Fruit fly (Drosophila melanogaster) whole organism, pupa: ENCODE data around the gene RpS14b.

Experiments
- CG10348 ChIP-seq: fragments of 200-800 bp; sonication (Bioruptor generic); IDR thresholded peaks from 2 replicates; pipeline ENCODE4 v1.3.6; 2022; ENCODE audit warnings: missing biosample characterization, missing genetic modification characterization
- CG12605 ChIP-seq: fragments of 200-800 bp; sonication (Bioruptor generic); IDR thresholded peaks from 2 replicates; pipeline ENCODE4 v1.3.6; 2022; ENCODE audit warnings: missing biosample characterization, missing genetic modification characterization
- CG13204 ChIP-seq: fragments of 200-800 bp; sonication (Bioruptor generic); optimal IDR thresholded peaks from 2 replicates; lab custom pipeline; 2018; ENCODE audit warnings: missing biosample characterization, mild to moderate bottlenecking, missing genetic modification characterization, moderate library complexity
- CG14655 ChIP-seq: fragments of 200-800 bp; sonication (Bioruptor generic); optimal IDR thresholded peaks from 3 replicates; lab custom pipeline; 2017; ENCODE audit warnings: mild to moderate bottlenecking, missing biosample characterization, missing genetic modification reagents, missing genetic modification characterization
- CG15710 ChIP-seq: fragments of 200-800 bp; sonication (Bioruptor generic); optimal IDR thresholded peaks from 2 replicates; lab custom pipeline; 2018; ENCODE audit warnings: missing biosample characterization, mild to moderate bottlenecking, missing genetic modification characterization, moderate library complexity
- CG17806 ChIP-seq: fragments of 200-800 bp; sonication (Bioruptor generic); optimal IDR thresholded peaks from 2 replicates; lab custom pipeline; 2018; ENCODE audit warnings: missing biosample characterization, mild to moderate bottlenecking, missing genetic modification characterization, moderate library complexity
- CG32121 ChIP-seq: fragments of 200-800 bp; sonication (Bioruptor generic); IDR thresholded peaks from 2 replicates; pipeline ENCODE4 v1.3.6; 2022; ENCODE audit warnings: missing biosample characterization, missing genetic modification characterization
- CG34367 ChIP-seq: fragments of 200-800 bp; sonication (Bioruptor generic); optimal IDR thresholded peaks from 2 replicates; lab custom pipeline; 2018; ENCODE audit warnings: missing biosample characterization, mild to moderate bottlenecking, missing genetic modification characterization
- CG4496 ChIP-seq: fragments of 200-800 bp; sonication (Bioruptor generic); IDR thresholded peaks from 3 replicates; pipeline ENCODE4 v1.3.6; 2022; ENCODE audit warnings: missing biosample characterization, missing genetic modification characterization
- CG8159 ChIP-seq: fragments of 200-800 bp; sonication (Bioruptor generic); optimal IDR thresholded peaks from 3 replicates; lab custom pipeline; 2018; ENCODE audit warnings: missing biosample characterization, mild to moderate bottlenecking, missing genetic modification characterization, moderate library complexity
- CG8301 ChIP-seq: fragments of 200-800 bp; sonication (Bioruptor generic); optimal IDR thresholded peaks from 2 replicates; lab custom pipeline; 2018; ENCODE audit warnings: missing biosample characterization, mild to moderate bottlenecking, missing genetic modification characterization
- CG9948 ChIP-seq: fragments of 200-800 bp; sonication (Bioruptor generic); optimal IDR thresholded peaks from 2 replicates; lab custom pipeline; 2018; ENCODE audit warnings: missing biosample characterization, mild to moderate bottlenecking, missing genetic modification characterization, moderate library complexity
- D1 ChIP-seq: fragments of 200-800 bp; sonication (Bioruptor generic); optimal IDR thresholded peaks from 2 replicates; lab custom pipeline; 2018; ENCODE audit warnings: missing biosample characterization, mild to moderate bottlenecking, missing genetic modification characterization, moderate library complexity
- EcR ChIP-seq: fragments of 200-800 bp; sonication (Bioruptor generic); optimal IDR thresholded peaks from 3 replicates; lab custom pipeline; 2019; ENCODE audit warnings: missing biosample characterization, missing genetic modification characterization, mild to moderate bottlenecking, moderate library complexity, missing genetic modification reagents
- Ets98B ChIP-seq: fragments of 200-800 bp; sonication (Bioruptor generic); IDR thresholded peaks from 2 replicates; pipeline ENCODE4 v1.3.6; 2022; ENCODE audit warnings: missing biosample characterization, missing genetic modification characterization
- Pif1A ChIP-seq: fragments of 200-800 bp; sonication (Bioruptor generic); optimal IDR thresholded peaks from 3 replicates; lab custom pipeline; 2016; ENCODE audit warnings: missing biosample characterization, missing genetic modification characterization
- Pif1B ChIP-seq: fragments of 200-800 bp; sonication (Bioruptor generic); optimal IDR thresholded peaks from 3 replicates; lab custom pipeline; 2016; ENCODE audit warnings: missing biosample characterization, missing genetic modification characterization
- Snoo ChIP-seq: fragments of 200-800 bp; sonication (Bioruptor generic); optimal IDR thresholded peaks from 3 replicates; lab custom pipeline; 2017; ENCODE audit warnings: missing biosample characterization, mild to moderate bottlenecking, missing genetic modification characterization, inconsistent platforms
- fd96Ca ChIP-seq: fragments of 200-800 bp; sonication (Bioruptor generic); IDR thresholded peaks from 3 replicates; pipeline ENCODE4 v1.3.6; 2022; ENCODE audit warnings: missing biosample characterization, missing genetic modification characterization
- gl ChIP-seq: fragments of 200-800 bp; sonication (Bioruptor generic); optimal IDR thresholded peaks from 2 replicates; lab custom pipeline; 2018; ENCODE audit warnings: missing biosample characterization, mild to moderate bottlenecking, missing genetic modification characterization
- rn ChIP-seq: fragments of 200-800 bp; sonication (Bioruptor generic); IDR thresholded peaks from 2 replicates; pipeline ENCODE4 v1.3.6; 2022; ENCODE audit warnings: missing biosample characterization, missing genetic modification characterization

The RpS14b gene

DNA sequence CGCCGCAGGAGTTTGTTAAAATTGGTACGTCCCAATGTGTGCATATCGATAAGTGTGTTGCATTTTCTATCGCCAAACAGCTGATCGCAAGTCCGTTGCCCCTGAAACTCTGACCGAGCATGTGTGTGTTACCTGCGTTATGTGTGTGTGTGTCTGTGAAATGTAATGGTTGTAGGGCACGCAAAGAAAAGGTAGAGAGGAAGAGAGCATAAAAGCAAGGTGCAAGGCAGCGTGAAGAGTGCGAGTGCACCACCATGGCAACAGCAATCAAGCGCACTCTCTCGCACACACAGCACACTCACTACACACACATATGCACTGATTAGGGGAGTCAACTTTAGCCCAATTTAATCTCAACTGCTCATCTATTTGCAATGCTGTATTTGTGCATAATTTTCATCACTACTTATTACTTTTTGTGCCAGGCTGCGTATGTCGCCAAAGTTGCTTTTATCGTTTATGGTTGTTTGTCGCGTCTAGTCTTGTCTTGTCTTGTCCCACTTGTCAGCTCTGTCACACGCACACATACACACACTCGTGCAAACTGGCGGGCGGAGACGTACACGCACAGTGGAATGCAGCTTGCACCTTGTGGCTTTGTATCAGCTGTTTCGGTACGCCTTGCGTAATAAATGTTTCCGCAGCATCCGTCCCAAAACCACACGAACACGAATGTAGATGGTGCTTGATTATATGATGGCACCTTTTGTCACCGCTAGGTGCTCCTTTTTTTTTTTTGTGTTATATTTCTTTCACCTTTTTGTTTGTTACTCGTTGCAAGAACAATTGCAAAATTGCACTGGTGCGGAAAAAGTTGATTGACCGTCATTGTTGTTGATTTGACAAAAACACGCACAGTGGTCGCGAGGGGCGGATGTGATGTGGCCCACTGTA, 3.1 kb downstream of the RpS14b start:
- TF ChIP-seq EcR (GFP tag; lab: Kevin White, UChicago) (peak; percentile 91), CG9948 (tag; lab: Kevin White, UChicago) (peak; percentile 75), Snoo (tag; lab: Kevin White, UChicago) (peak; percentile 79), CG15710 (peak; percentile 75), CG10348 (GFP tag; lab: Robert Waterston, UW) (peak; percentile 47), CG32121 (GFP tag; lab: Robert Waterston, UW) (peak; percentile 82), CG12605 (GFP tag; lab: Robert Waterston, UW) (no peak; the same call in 1 of the 2 replicates), CG14655 (GFP tag; lab: Kevin White, UChicago) (peak; percentile 90), CG13204 (no peak), Pif1A (GFP tag; lab: Kevin White, UChicago) (peak; percentile 87), gl (tag; lab: Kevin White, UChicago) (no peak), rn (GFP tag; lab: Robert Waterston, UW) (peak; percentile 34; the same call in 1 of the 2 replicates), fd96Ca (GFP tag; lab: Robert Waterston, UW) (peak; percentile 85), CG8159 (tag; lab: Kevin White, UChicago) (peak; percentile 83), CG8301 (tag; lab: Kevin White, UChicago) (peak; percentile 84), CG17806 (tag; lab: Kevin White, UChicago) (peak; percentile 54), CG34367 (tag; lab: Kevin White, UChicago) (peak; percentile 64), CG4496 (no peak; the same call in 1 of the 3 replicates), Ets98B (GFP tag; lab: Robert Waterston, UW) (peak; percentile 55; the same call in 1 of the 2 replicates), Pif1B (peak; percentile 65), D1 (tag; lab: Kevin White, UChicago) (no peak)
- TF ChIP-seq, all 21 proteins: peak for 16

DNA sequence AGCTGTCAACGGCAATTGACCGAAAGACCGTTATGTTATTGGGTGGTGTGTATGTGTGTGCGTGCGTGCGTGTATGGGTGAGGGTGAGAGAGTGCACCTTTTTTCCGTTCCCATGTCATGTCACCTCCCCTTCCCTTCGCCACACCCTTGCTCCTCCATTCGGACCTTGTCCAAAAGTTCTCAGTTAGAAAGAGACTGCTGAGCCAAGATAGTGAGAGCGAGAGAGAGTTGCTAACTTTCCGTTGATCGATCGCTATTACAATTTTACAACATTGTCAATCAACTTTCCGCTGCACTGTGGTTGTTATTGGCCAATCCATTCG, 3.7 kb downstream of the RpS14b start:
- no peak for TF ChIP-seq CG13204
- TF ChIP-seq Snoo (tag; lab: Kevin White, UChicago) = no peak
- no peak for TF ChIP-seq CG8159 (tag; lab: Kevin White, UChicago)
- TF ChIP-seq CG17806 (tag; lab: Kevin White, UChicago) = no peak
- no peak for TF ChIP-seq CG4496
- no peak for TF ChIP-seq CG10348 (GFP tag; lab: Robert Waterston, UW)
- no peak for TF ChIP-seq fd96Ca (GFP tag; lab: Robert Waterston, UW)
- TF ChIP-seq Pif1A (GFP tag; lab: Kevin White, UChicago) = no peak
- no peak for TF ChIP-seq rn (GFP tag; lab: Robert Waterston, UW)
- no peak for TF ChIP-seq CG34367 (tag; lab: Kevin White, UChicago)
- TF ChIP-seq CG9948 (tag; lab: Kevin White, UChicago) = no peak
- TF ChIP-seq CG32121 (GFP tag; lab: Robert Waterston, UW) = no peak

dm6 chrX:7944151-7944713, 9.5 kb downstream of the RpS14b start:
- TF ChIP-seq CG13204 = peak; percentile 9
- no peak for TF ChIP-seq EcR (GFP tag; lab: Kevin White, UChicago)

DNA sequence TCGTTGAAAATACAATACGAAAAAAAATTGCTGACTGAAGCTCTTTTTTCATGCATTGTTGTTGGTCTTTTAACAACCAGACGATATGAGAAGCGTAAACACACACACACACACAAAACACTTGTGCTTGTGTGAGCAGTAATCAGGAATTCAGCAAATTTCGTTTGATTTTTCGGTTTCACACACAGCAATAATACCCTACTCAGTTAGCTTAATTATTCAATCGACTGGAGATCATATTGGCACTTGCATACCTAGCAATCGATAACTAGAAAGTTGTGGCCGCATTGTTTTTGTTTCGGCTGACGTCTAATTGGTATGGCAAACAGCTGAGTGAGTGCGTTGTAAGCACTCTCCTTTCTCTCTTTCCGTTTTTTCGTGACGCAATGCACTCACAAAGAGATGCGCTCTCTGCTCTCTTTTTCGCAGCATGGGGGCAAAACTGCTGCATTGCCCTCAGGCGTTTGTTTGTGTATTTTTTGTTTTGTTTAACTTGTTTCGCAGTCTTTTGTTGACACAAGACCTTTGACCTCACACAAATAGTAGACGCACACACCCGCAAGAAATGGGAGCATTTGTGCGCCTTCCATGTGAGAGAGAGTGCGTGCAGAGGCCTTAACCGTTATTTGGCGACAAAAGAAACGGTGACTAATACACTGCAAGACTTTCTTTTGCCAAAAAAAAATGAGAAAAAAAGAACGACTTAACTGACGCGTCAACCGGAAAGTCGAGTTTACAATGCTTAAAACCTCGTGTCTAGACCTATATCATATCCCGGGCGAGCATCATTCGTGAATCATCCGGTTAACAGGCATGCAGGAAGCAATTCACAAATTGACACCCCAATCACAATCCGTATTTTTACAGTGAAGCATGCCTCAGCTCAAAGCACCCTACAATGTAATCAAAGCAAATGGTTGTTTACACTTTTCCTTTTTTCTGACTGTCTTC, 10.3 kb downstream of the RpS14b start:
- peak; percentile 72 for TF ChIP-seq CG14655 (GFP tag; lab: Kevin White, UChicago)
- peak; percentile 30; the same call in 1 of the 2 replicates for TF ChIP-seq CG32121 (GFP tag; lab: Robert Waterston, UW)
- peak; percentile 17 for TF ChIP-seq CG34367 (tag; lab: Kevin White, UChicago)
- TF ChIP-seq CG15710 = peak; percentile 52
- TF ChIP-seq rn (GFP tag; lab: Robert Waterston, UW) = no peak
- peak; percentile 73; the same call in 2 of the 3 replicates for TF ChIP-seq fd96Ca (GFP tag; lab: Robert Waterston, UW)
- peak; percentile 46 for TF ChIP-seq EcR (GFP tag; lab: Kevin White, UChicago)
- TF ChIP-seq CG10348 (GFP tag; lab: Robert Waterston, UW) = peak; percentile 50; the same call in 1 of the 2 replicates
- peak; percentile 60 for TF ChIP-seq Snoo (tag; lab: Kevin White, UChicago)
- no peak for TF ChIP-seq D1 (tag; lab: Kevin White, UChicago)
- TF ChIP-seq gl (tag; lab: Kevin White, UChicago) = no peak
- no peak for TF ChIP-seq CG13204
- peak; percentile 55 for TF ChIP-seq CG8159 (tag; lab: Kevin White, UChicago)
- TF ChIP-seq CG12605 (GFP tag; lab: Robert Waterston, UW) = no peak; the same call in none of the 2 replicates
- peak; percentile 38 for TF ChIP-seq CG17806 (tag; lab: Kevin White, UChicago)
- peak; percentile 28 for TF ChIP-seq Pif1B
- TF ChIP-seq CG4496 = peak; percentile 76
- peak; percentile 60 for TF ChIP-seq Pif1A (GFP tag; lab: Kevin White, UChicago)
- TF ChIP-seq Ets98B (GFP tag; lab: Robert Waterston, UW) = peak; percentile 28
- TF ChIP-seq CG8301 (tag; lab: Kevin White, UChicago) = peak; percentile 65
- peak; percentile 57 for TF ChIP-seq CG9948 (tag; lab: Kevin White, UChicago)
